Fruit fly (Drosophila melanogaster): ENCODE measurements around the gene CG17129.

The CG17129 gene

DNA sequence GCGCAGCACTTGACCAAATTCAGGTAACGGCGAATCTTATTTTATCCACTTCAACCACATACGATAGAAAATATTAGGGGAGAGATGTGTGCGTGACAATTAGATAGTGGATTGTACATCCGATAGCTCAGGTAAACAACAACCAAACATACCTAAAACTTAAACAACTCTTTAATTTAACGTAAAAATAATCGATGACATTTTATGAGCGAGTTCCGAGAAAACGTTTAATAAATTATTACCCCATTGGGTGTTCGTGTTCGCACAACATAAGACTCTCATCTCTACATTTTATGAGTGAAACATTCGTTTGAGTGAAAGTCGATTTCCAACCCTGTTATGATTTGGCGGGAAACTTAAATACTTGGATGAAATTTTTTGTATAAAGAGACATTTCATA is at the start of gene CG17129 (continued):
- peak; percentile 25 for TF ChIP-seq gfzf (GFP tag; optimal IDR thresholded peaks at IDR 0.05)
- peak; percentile 8; the same call in 1 of the 2 replicates for TF ChIP-seq ap (GFP tag; IDR thresholded peaks at IDR 0.05)
- peak; percentile 54 for TF ChIP-seq CG30431 (GFP tag; optimal IDR thresholded peaks at IDR 0.05)
- peak; percentile 68; the same call in 1 of the 2 replicates for TF ChIP-seq ato (GFP tag; IDR thresholded peaks at IDR 0.05; ENCODE audit: partially characterized antibody)
- TF ChIP-seq mirr (GFP tag; optimal IDR thresholded peaks at IDR 0.05) = no peak
- peak; percentile 86 for TF ChIP-seq bab2 (GFP tag; optimal IDR thresholded peaks at IDR 0.05)
- TF ChIP-seq CG3838 (GFP tag; optimal IDR thresholded peaks at IDR 0.05) = peak; percentile 54
- peak; percentile 79 for TF ChIP-seq CoRest (tag; optimal IDR thresholded peaks at IDR 0.05)
- no peak for TF ChIP-seq D19B (GFP tag; optimal IDR thresholded peaks at IDR 0.05)
- peak; percentile 66 for TF ChIP-seq CG4730 (GFP tag; IDR thresholded peaks at IDR 0.05)
- peak; percentile 90 for TF ChIP-seq CG6791 (GFP tag; IDR thresholded peaks at IDR 0.05; ENCODE audit: partially characterized antibody)
- peak; percentile 67 for TF ChIP-seq CG10366 (GFP tag; IDR thresholded peaks at IDR 0.05)
- peak; percentile 40 for TF ChIP-seq D19A (tag; optimal IDR thresholded peaks at IDR 0.05)
- TF ChIP-seq E2f1 (GFP tag; IDR thresholded peaks at IDR 0.05) = peak; percentile 77
- TF ChIP-seq mld (GFP tag; IDR thresholded peaks at IDR 0.05; ENCODE audit: partially characterized antibody) = peak; percentile 91
- peak; percentile 74 for TF ChIP-seq HLH3B (GFP tag; IDR thresholded peaks at IDR 0.05)
- peak; percentile 74 for TF ChIP-seq kay (GFP tag; optimal IDR thresholded peaks at IDR 0.05)
- TF ChIP-seq Adf1 (GFP tag; IDR thresholded peaks at IDR 0.05) = no peak
- TF ChIP-seq sima (GFP tag; optimal IDR thresholded peaks at IDR 0.05) = peak; percentile 28
- TF ChIP-seq cas (GFP tag; IDR thresholded peaks at IDR 0.05) = 0 out of 2 replicates have a peak, but pooled peaks have one; percentile 51
- TF ChIP-seq CG6654 (GFP tag; optimal IDR thresholded peaks at IDR 0.05) = no peak
- TF ChIP-seq seq (GFP tag; IDR thresholded peaks at IDR 0.05) = peak; percentile 71
- peak; percentile 73 for TF ChIP-seq nerfin-1 (tag; optimal IDR thresholded peaks at IDR 0.05)
- peak; percentile 82 for TF ChIP-seq ara (GFP tag; IDR thresholded peaks at IDR 0.05)
- TF ChIP-seq chinmo (GFP tag; IDR thresholded peaks at IDR 0.05; ENCODE audit: partially characterized antibody) = 0 out of 4 replicates have a peak, but pooled peaks have one; percentile 75
- TF ChIP-seq pum (GFP tag; optimal IDR thresholded peaks at IDR 0.05) = peak; percentile 87
- no peak for TF ChIP-seq sim (GFP tag; IDR thresholded peaks at IDR 0.05)
- no peak for TF ChIP-seq cad (GFP tag; optimal IDR thresholded peaks at IDR 0.05)
- TF ChIP-seq gsb (GFP tag; IDR thresholded peaks at IDR 0.05) = no peak
- peak; percentile 50 for TF ChIP-seq en (GFP tag; optimal IDR thresholded peaks at IDR 0.05)
- peak; percentile 89 for TF ChIP-seq Opbp (GFP tag; IDR thresholded peaks at IDR 0.05; ENCODE audit: partially characterized antibody)
- peak; percentile 97 for TF ChIP-seq CG34224 (GFP tag; IDR thresholded peaks at IDR 0.05; ENCODE audit: partially characterized antibody)
- peak; percentile 69; the same call in 2 of the 3 replicates for TF ChIP-seq CG34422 (GFP tag; IDR thresholded peaks at IDR 0.05)
- TF ChIP-seq bigmax (GFP tag; optimal IDR thresholded peaks at IDR 0.05) = no peak
- TF ChIP-seq crol (GFP tag; IDR thresholded peaks at IDR 0.05) = no peak
- TF ChIP-seq PHDP (tag; optimal IDR thresholded peaks at IDR 0.05) = no peak
- TF ChIP-seq CG34376 (GFP tag; optimal IDR thresholded peaks at IDR 0.05) = peak; percentile 43
- peak; percentile 62 for TF ChIP-seq CG15269 (tag; optimal IDR thresholded peaks at IDR 0.05)
- TF ChIP-seq CG14014 (GFP tag; IDR thresholded peaks at IDR 0.05) = peak; percentile 76
- peak; percentile 54; the same call in 1 of the 3 replicates for TF ChIP-seq so (GFP tag; IDR thresholded peaks at IDR 0.05)
- TF ChIP-seq Bdp1 (GFP tag; optimal IDR thresholded peaks at IDR 0.05) = peak; percentile 54
- TF ChIP-seq CG17568 (GFP tag; optimal IDR thresholded peaks at IDR 0.05) = peak; percentile 68
- TF ChIP-seq GATAe (GFP tag; conservative IDR thresholded peaks at IDR 0.05) = 0 out of 2 replicates have a peak, but pooled peaks have one; percentile 24
- no peak for TF ChIP-seq Nf-YA (GFP tag; IDR thresholded peaks at IDR 0.05)
- TF ChIP-seq ttk (GFP tag; IDR thresholded peaks at IDR 0.05) = peak; percentile 73
- TF ChIP-seq ac (GFP tag; optimal IDR thresholded peaks at IDR 0.05) = no peak
- no peak for TF ChIP-seq Poxn (GFP tag; IDR thresholded peaks at IDR 0.05)
- TF ChIP-seq tx (GFP tag; optimal IDR thresholded peaks at IDR 0.05) = peak; percentile 79
- TF ChIP-seq fd102C (GFP tag; optimal IDR thresholded peaks at IDR 0.05) = no peak
- TF ChIP-seq CG10209 (GFP tag; optimal IDR thresholded peaks at IDR 0.05) = peak; percentile 56
- TF ChIP-seq tna (GFP tag; IDR thresholded peaks at IDR 0.05; ENCODE audit: partially characterized antibody) = peak; percentile 75
